Worm (Caenorhabditis elegans): ENCODE data around the gene fbxa-102.

The fbxa-102 gene

DNA sequence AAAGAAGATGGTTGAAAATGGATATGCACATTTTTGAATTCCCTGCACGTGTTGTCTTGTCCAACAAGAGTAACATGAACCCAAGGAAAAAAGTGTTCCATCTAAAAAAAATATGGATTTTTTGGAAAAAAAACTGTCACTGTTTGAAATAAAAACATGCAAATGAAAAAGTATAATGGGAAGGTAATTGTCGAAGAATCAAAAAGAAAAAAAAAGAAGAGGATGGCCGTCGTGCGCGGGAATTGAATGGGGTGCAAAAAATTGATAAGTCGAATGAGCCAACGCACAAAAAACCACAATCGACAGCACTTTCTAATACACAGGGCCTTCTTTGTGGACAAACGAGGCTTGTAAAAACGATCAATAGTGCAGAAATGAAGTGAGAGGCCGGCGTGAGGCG is at the start of gene fbxa-102:
Gene fbxa-102, minus strand, starts transcription at position 101 of the 400 bp plus-strand sequence.
- no peak for TF ChIP-seq mab-5 (tag; optimal IDR thresholded peaks at IDR 0.05)
- TF ChIP-seq Y55F3AM.14 (GFP tag; optimal IDR thresholded peaks at IDR 0.05): no peak
- TF ChIP-seq peb-1 (tag; optimal IDR thresholded peaks at IDR 0.05): no peak
- no peak for TF ChIP-seq nhr-129 (tag; optimal IDR thresholded peaks at IDR 0.05)
- TF ChIP-seq R02D3.7 (tag; optimal IDR thresholded peaks at IDR 0.05): no peak
- no peak for TF ChIP-seq alr-1 (tag; optimal IDR thresholded peaks at IDR 0.05)
- no peak for TF ChIP-seq ztf-4 (tag; optimal IDR thresholded peaks at IDR 0.05)
- no peak for TF ChIP-seq C34F6.9 (tag; optimal IDR thresholded peaks at IDR 0.05)
- no peak for TF ChIP-seq nhr-6 (tag; optimal IDR thresholded peaks at IDR 0.05)
- no peak for TF ChIP-seq crh-2 (tag; optimal IDR thresholded peaks at IDR 0.05)
- TF ChIP-seq ZK546.5 (tag; optimal IDR thresholded peaks at IDR 0.05): no peak
- TF ChIP-seq nhr-12 (tag; optimal IDR thresholded peaks at IDR 0.05): no peak
- TF ChIP-seq ztf-1 (GFP tag; conservative IDR thresholded peaks at IDR 0.05): no peak
- TF ChIP-seq elt-1 (tag; optimal IDR thresholded peaks at IDR 0.05): no peak
- no peak for TF ChIP-seq nhr-23 (tag; optimal IDR thresholded peaks at IDR 0.05)
- no peak for TF ChIP-seq nhr-10 (tag; optimal IDR thresholded peaks at IDR 0.05)

DNA sequence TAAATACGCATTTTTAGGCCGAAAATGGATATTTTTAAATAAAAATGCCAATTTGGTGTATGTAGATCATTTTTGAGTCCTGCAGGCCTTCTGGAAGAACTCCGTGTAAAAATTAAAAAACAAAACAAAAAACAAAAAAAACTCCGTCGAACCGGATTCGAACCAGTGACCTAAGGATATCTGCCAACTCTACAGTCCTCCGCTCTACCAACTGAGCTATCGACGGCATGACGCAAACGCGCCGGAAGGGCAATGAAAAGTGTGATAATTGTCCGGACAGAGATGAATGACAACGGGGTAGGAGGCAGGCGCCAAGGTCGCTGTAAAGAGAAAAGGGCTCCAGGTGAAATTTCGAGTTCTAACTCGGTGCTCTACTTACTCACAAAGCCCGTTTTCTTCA is 48.7 kb upstream of the fbxa-102 start:
- no peak for TF ChIP-seq ZK546.5 (tag; optimal IDR thresholded peaks at IDR 0.05)

DNA sequence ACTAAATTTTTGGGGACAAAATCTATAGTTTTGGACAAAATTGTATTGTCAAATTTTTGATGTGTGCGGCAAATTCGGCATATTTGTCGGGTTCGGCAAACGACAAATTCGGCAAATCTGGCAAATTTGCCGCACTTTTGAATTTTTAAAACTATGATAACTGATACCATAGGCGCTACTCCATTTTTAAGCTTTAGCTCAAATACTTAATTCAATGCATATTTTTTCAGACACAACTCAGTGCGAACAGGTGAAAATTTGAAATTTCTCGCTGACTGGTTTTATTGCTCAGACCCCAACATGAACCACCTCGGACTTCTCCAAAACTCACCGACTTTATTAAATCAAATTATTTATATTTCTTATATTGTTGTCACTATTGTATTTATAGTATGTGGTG is 46.7 kb upstream of the fbxa-102 start, which contains the start of gene srz-25:
Gene srz-25, plus strand, starts transcription at position 301 of the 400 bp plus-strand sequence.
- no peak for TF ChIP-seq alr-1 (tag; optimal IDR thresholded peaks at IDR 0.05)
- TF ChIP-seq ztf-11 (tag; optimal IDR thresholded peaks at IDR 0.05): no peak
- no peak for TF ChIP-seq elt-3 (tag; optimal IDR thresholded peaks at IDR 0.05)
- TF ChIP-seq nhr-6 (tag; optimal IDR thresholded peaks at IDR 0.05): no peak
- no peak for TF ChIP-seq snpc-4 (tag; optimal IDR thresholded peaks at IDR 0.05)
- TF ChIP-seq nhr-21 (tag; optimal IDR thresholded peaks at IDR 0.05): no peak
- TF ChIP-seq fos-1 (tag; optimal IDR thresholded peaks at IDR 0.05): no peak
- no peak for TF ChIP-seq ceh-82 (tag; optimal IDR thresholded peaks at IDR 0.05)

DNA sequence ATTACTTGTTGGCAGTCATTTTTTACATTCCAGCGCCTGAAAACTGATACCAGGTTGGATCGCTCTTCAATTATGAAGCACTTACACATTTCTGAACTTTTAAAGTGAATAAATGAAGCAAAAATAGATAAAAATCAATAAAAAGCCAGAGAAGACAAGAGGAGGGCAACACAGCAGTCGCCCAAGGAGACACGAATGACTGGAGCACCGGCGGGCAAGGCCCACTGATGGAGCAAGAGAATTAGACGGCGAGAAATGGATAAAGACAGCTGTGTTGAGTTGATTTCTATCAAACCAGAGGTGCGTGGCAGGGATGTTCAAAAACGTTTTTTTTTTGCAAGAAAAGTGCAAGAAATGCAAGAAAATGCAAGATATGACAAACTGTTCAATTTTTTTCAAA is 45.7 kb upstream of the fbxa-102 start:
- TF ChIP-seq ceh-16 (tag; optimal IDR thresholded peaks at IDR 0.05): no peak
- TF ChIP-seq skn-1 (tag; optimal IDR thresholded peaks at IDR 0.05): no peak
- TF ChIP-seq nhr-12 (tag; optimal IDR thresholded peaks at IDR 0.05): no peak
- no peak for TF ChIP-seq zag-1 (tag; optimal IDR thresholded peaks at IDR 0.05)
- no peak for TF ChIP-seq ztf-11 (tag; optimal IDR thresholded peaks at IDR 0.05)
- TF ChIP-seq unc-55 (GFP tag; optimal IDR thresholded peaks at IDR 0.05): no peak
- TF ChIP-seq nhr-129 (tag; optimal IDR thresholded peaks at IDR 0.05): no peak
- TF ChIP-seq R02D3.7 (tag; optimal IDR thresholded peaks at IDR 0.05): no peak
- TF ChIP-seq lin-11 (tag; optimal IDR thresholded peaks at IDR 0.05): no peak
- no peak for TF ChIP-seq ztf-4 (tag; optimal IDR thresholded peaks at IDR 0.05)
- no peak for TF ChIP-seq egl-27 (tag; optimal IDR thresholded peaks at IDR 0.05)
- TF ChIP-seq snpc-4 (tag; optimal IDR thresholded peaks at IDR 0.05): no peak
- no peak for TF ChIP-seq sem-4 (tag; optimal IDR thresholded peaks at IDR 0.05)
- TF ChIP-seq ceh-82 (tag; optimal IDR thresholded peaks at IDR 0.05): no peak
- TF ChIP-seq nhr-10 (tag; optimal IDR thresholded peaks at IDR 0.05): no peak
- no peak for TF ChIP-seq mdl-1 (tag; optimal IDR thresholded peaks at IDR 0.05)

DNA sequence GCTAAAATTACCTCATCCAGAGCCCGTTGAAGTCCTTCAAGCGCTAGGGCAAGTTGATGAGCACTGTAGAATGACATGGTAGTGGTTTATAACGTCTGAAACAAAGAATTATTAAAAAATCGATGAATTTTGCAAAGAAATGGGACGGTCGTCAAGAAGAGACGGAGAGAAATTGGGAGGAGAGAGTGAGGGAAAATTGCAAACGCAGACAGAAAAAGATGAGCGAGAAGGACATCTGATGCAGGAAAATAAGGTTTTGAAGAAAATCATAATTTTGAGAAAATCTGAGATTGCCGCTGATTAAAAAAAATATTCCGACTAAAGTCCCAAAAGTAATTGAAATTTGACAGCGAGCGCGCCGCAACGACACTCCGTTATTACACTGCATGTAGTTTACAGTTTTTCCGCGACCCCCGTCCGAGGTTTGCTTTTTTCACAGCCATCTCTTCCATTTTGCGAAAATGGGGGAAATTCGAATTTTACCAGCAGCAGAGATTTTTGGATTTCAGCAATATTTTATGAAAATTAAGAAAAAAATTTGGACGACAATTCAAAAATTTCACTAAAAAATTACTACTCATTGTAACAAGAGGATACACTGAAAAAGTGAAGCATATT is 44.8 kb upstream of the fbxa-102 start, which contains the start of gene C18D4.6:
Gene C18D4.6, minus strand, starts transcription at position 97 of the 618 bp plus-strand sequence.
- TF ChIP-seq nhr-129 (tag; optimal IDR thresholded peaks at IDR 0.05) (peak; percentile 12), unc-55 (GFP tag; optimal IDR thresholded peaks at IDR 0.05) (peak; percentile 62), gmeb-1 (tag; optimal IDR thresholded peaks at IDR 0.05) (peak; percentile 43), F13H6.1 (tag; optimal IDR thresholded peaks at IDR 0.05) (no peak)

DNA sequence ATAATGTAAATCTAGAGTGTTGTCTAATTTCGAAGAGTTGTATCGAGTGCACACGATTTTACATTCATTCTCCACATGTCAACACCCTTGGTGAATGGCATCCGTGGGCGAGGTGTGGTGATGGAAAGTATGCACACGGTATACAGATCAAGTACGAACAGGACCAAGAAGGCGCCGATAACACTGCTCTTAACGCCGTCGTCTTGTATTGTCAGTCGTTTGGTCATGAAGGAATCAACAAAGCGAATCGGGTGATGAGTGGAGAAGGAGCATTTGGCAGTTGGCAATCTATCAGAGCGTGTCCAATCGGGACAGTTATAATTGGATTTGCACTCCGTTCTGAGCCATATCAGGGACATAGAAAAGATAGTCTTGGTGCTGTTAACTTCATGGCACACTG is 39.6 kb upstream of the fbxa-102 start:
- TF ChIP-seq elt-3 (tag; optimal IDR thresholded peaks at IDR 0.05) (no peak), nhr-129 (tag; optimal IDR thresholded peaks at IDR 0.05) (no peak), unc-62 (GFP tag; optimal IDR thresholded peaks at IDR 0.05) (no peak), ama-1 (optimal IDR thresholded peaks at IDR 0.05) (no peak), sem-4 (tag; optimal IDR thresholded peaks at IDR 0.05) (no peak), Y55F3AM.14 (GFP tag; optimal IDR thresholded peaks at IDR 0.05) (no peak)
